Worm (Caenorhabditis elegans) whole organism, dauer: ENCODE results near the gene sqv-4.

ENCODE experiments used
- unc-62 ChIP-seq: sonication (generic microtip); optimal IDR thresholded peaks from 2 replicates; lab custom pipeline; 2017; ENCODE audit warnings: missing biosample characterization, missing genetic modification reagents, missing genetic modification characterization

The sqv-4 gene

ce11 chrV:10632758-10633157 is 28.5 kb downstream of the sqv-4 start, which contains the start of gene mab-23:
mab-23 (plus strand) TSS chrV:10633058.
- no peak for TF ChIP-seq unc-62 (GFP tag; lab: Kevin White, UChicago)

DNA sequence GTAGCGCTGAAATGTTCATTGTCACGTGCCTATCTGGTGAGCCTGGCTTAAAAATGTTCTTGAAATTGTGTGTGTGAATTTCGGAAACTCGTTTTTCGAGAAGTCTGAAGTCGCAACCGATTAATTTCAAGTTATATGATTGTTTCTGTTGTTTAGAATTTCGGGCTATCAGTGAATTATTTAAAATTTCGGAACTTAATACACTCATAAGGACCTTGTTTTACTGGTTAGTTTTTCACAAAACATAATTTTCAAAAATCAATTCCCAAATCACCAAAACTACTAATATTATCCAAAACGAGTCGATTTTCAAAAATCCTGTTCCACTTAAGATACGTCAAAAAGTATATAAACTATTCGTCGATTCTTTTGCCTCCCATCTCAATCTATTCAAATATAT is 30.8 kb downstream of the sqv-4 start:
- TF ChIP-seq unc-62 (GFP tag; lab: Kevin White, UChicago): no peak

DNA sequence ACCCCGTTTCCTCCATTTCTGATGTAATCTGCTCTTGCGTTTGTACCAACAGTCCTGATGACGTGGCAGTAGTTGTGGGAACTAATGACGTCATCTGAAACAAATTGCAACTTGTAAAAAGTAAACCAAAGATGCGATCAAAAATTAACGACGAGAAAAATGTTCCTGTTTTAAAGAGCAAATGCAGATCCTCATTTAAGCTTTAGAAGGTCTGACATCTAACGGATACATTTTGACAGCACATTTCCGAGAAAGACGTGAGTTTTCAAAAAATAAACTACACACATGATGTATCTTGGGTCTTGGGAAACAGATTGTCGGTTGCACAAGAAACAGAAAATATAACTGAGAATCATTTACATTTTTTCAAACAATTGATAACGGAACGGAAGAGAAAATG is 45.8 kb downstream of the sqv-4 start, which contains the start of gene H09F14.1:
TSS of gene H09F14.1 (minus strand) at position 101 of the 400 bp plus-strand sequence.
- no peak for TF ChIP-seq unc-62 (GFP tag; lab: Kevin White, UChicago)
